Worm (Caenorhabditis elegans): Measurements from ENCODE around the gene lys-10.

ce11 chrIV:8325667-8326066, 7.0 kb upstream of the lys-10 start, which contains the start of gene F35H10.3:
- TF ChIP-seq ama-1 (optimal IDR thresholded peaks at IDR 0.05) (no peak), nhr-237 (tag; optimal IDR thresholded peaks at IDR 0.05) (no peak), skn-1 (tag; optimal IDR thresholded peaks at IDR 0.05) (no peak)
